Worm (Caenorhabditis elegans): Measurements from ENCODE around the gene F32D8.8.

ce11 chrV:10923229-10923628, 20.6 kb upstream of the F32D8.8 start, which contains the start of gene F58B4.7:
- TF ChIP-seq dao-5 (tag; optimal IDR thresholded peaks at IDR 0.05): no peak
- TF ChIP-seq W03F9.2 (tag; optimal IDR thresholded peaks at IDR 0.05): no peak

Measured in whole organism, L4/young adult.